Worm (Caenorhabditis elegans): ENCODE measurements around the gene srh-36.

- TF ChIP-seq F55B11.4 (tag; optimal IDR thresholded peaks at IDR 0.05; ENCODE audit: borderline replicate concordance, insufficient read depth) (no peak), sdz-38 (tag; optimal IDR thresholded peaks at IDR 0.05) (no peak), lag-1 (GFP tag; IDR thresholded peaks at IDR 0.05) (no peak), B0261.1 (tag; optimal IDR thresholded peaks at IDR 0.05) (no peak), ztf-25 (GFP tag; IDR thresholded peaks at IDR 0.05) (no peak), ceh-40 (GFP tag; IDR thresholded peaks at IDR 0.05) (no peak), unc-62 (GFP tag; optimal IDR thresholded peaks at IDR 0.05) (no peak), F49E8.2 (tag; optimal IDR thresholded peaks at IDR 0.05; ENCODE audit: insufficient read depth) (no peak), C06A6.2 (GFP tag; conservative IDR thresholded peaks at IDR 0.05) (no peak), Y53G8AR.9 (GFP tag; conservative IDR thresholded peaks at IDR 0.05) (no peak), athp-1 (tag; optimal IDR thresholded peaks at IDR 0.05) (no peak), F33H1.4 (GFP tag; IDR thresholded peaks at IDR 0.05) (no peak), lin-26 (GFP tag; IDR thresholded peaks at IDR 0.05) (no peak), attf-3 (GFP tag; conservative IDR thresholded peaks at IDR 0.05) (no peak)
Measured at ce11 chrV:2859738-2860137, 38.3 kb upstream of the srh-36 start, which contains the start of gene srj-54.

Measured in whole organism, young adult.